Worm (Caenorhabditis elegans): Measurements from ENCODE around the gene egl-27.

DNA sequence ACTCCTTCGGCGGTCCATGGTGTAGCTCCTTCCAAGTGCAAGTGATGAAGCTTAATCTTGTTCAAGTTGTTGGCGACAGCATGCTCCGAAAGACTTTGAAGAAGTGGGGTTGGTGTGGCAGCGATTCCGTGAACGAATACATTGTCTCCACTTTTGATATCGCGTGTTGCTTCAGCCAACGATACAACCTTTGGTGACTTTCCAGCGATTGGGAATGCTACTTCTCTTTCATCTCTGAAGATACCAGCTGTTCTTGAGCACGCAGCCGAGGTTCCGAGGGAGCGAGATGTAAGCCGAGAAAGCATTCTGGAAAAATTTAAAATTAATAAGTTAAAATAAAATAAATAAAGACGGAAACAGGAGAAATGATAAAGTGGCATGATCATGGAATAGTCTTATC lies 55.3 kb downstream of the egl-27 start, which contains the start of gene acer-1:
- no peak for TF ChIP-seq dpl-1 (GFP tag; optimal IDR thresholded peaks at IDR 0.05)
- no peak for TF ChIP-seq fkh-10 (GFP tag; optimal IDR thresholded peaks at IDR 0.05)
- TF ChIP-seq fos-1 (tag; optimal IDR thresholded peaks at IDR 0.05) = no peak
- TF ChIP-seq zag-1 (tag; optimal IDR thresholded peaks at IDR 0.05) = no peak

Data from whole organism, L4 larva.